Worm (Caenorhabditis elegans): ENCODE data around the gene C25E10.10.

- TF ChIP-seq mbf-1 (tag; optimal IDR thresholded peaks at IDR 0.05): no peak
- no peak for TF ChIP-seq ama-1 (optimal IDR thresholded peaks at IDR 0.05)
Observed at ce11 chrV:9092209-9092608, 36.1 kb upstream of the C25E10.10 start, which contains the start of gene T27E4.1.

All from whole organism, L2 larva.